Worm (Caenorhabditis elegans) whole organism, L3 larva: Measurements from ENCODE around the gene F59B1.2.
A peak's percentile ranks its signal among the peaks of the same experiment; 100 is the strongest.

Experiments
- R02D3.7 ChIP-seq: fragments of 150-350 bp; optimal IDR thresholded peaks from 2 replicates; lab custom pipeline; 2014; ENCODE audit warnings: missing biosample characterization, missing genetic modification characterization
- ZK546.5 ChIP-seq: sonication (generic microtip); optimal IDR thresholded peaks from 2 replicates; lab custom pipeline; 2017; ENCODE audit warnings: missing biosample characterization, missing genetic modification characterization
- aly-2 ChIP-seq: fragments of 150-350 bp; optimal IDR thresholded peaks from 2 replicates; lab custom pipeline; 2014; ENCODE audit warnings: missing biosample characterization, missing genetic modification characterization
- ama-1 ChIP-seq: fragments of 150-350 bp; optimal IDR thresholded peaks from 2 replicates; lab custom pipeline; 2018
- ceh-16 ChIP-seq: sonication (generic microtip); optimal IDR thresholded peaks from 2 replicates; lab custom pipeline; 2017; ENCODE audit warnings: missing biosample characterization, missing genetic modification characterization
- ceh-28 ChIP-seq: fragments of 150-350 bp; optimal IDR thresholded peaks from 2 replicates; lab custom pipeline; 2014; ENCODE audit warnings: missing biosample characterization, missing genetic modification reagents, missing genetic modification characterization
- ceh-82 ChIP-seq: fragments of 150-350 bp; optimal IDR thresholded peaks from 2 replicates; lab custom pipeline; 2014; ENCODE audit warnings: missing biosample characterization, missing genetic modification characterization
- ceh-9 ChIP-seq: sonication (generic microtip); optimal IDR thresholded peaks from 2 replicates; lab custom pipeline; 2018; ENCODE audit warnings: missing biosample characterization, missing genetic modification characterization
- daf-12 ChIP-seq: fragments of 150-350 bp; optimal IDR thresholded peaks from 2 replicates; lab custom pipeline; 2014; ENCODE audit warnings: missing biosample characterization, missing genetic modification reagents, missing genetic modification characterization
- egl-27 ChIP-seq: sonication (generic microtip); optimal IDR thresholded peaks from 4 replicates; lab custom pipeline; 2017; ENCODE audit warnings: missing biosample characterization, missing genetic modification reagents, missing genetic modification characterization
- elt-1 ChIP-seq: fragments of 150-350 bp; optimal IDR thresholded peaks from 2 replicates; lab custom pipeline; 2014; ENCODE audit warnings: missing biosample characterization, missing genetic modification characterization
- elt-3 ChIP-seq, 3 experiments: fragments of 150-350 bp in 1 of 3; sonication (generic microtip) in 2 of 3; optimal IDR thresholded peaks; 2 replicates in 2 of 3; 4 replicates in 1 of 3; lab custom pipeline; 2014 to 2017; ENCODE audit warnings: missing biosample characterization in 3 of 3, missing genetic modification characterization in 3 of 3
- fkh-2 ChIP-seq: fragments of 150-350 bp; optimal IDR thresholded peaks from 2 replicates; lab custom pipeline; 2014; ENCODE audit warnings: missing biosample characterization, missing genetic modification reagents, missing genetic modification characterization
- fos-1 ChIP-seq: fragments of 150-350 bp; optimal IDR thresholded peaks from 2 replicates; lab custom pipeline; 2014; ENCODE audit warnings: missing biosample characterization, missing genetic modification characterization
- lin-39 ChIP-seq: fragments of 150-350 bp; optimal IDR thresholded peaks from 2 replicates; lab custom pipeline; 2018; ENCODE audit warnings: missing biosample characterization, missing genetic modification reagents, missing genetic modification characterization
- lsy-12 ChIP-seq: sonication (generic microtip); optimal IDR thresholded peaks from 2 replicates; lab custom pipeline; 2016; ENCODE audit warnings: mild to moderate bottlenecking, missing genetic modification characterization, missing compliant biosample characterization
- mdl-1 ChIP-seq: fragments of 150-350 bp; optimal IDR thresholded peaks from 2 replicates; lab custom pipeline; 2014; ENCODE audit warnings: missing biosample characterization, missing genetic modification characterization
- nhr-12 ChIP-seq: fragments of 150-350 bp; optimal IDR thresholded peaks from 2 replicates; lab custom pipeline; 2014; ENCODE audit warnings: missing biosample characterization, missing genetic modification characterization
- nhr-23 ChIP-seq: fragments of 150-350 bp; optimal IDR thresholded peaks from 2 replicates; lab custom pipeline; 2014; ENCODE audit warnings: missing biosample characterization, missing genetic modification reagents, missing genetic modification characterization
- nhr-237 ChIP-seq: fragments of 150-350 bp; optimal IDR thresholded peaks from 2 replicates; lab custom pipeline; 2014; ENCODE audit warnings: missing biosample characterization, missing genetic modification characterization
- nhr-25 ChIP-seq: sonication (generic microtip); optimal IDR thresholded peaks from 2 replicates; lab custom pipeline; 2017; ENCODE audit warnings: missing biosample characterization, missing genetic modification characterization
- nhr-28 ChIP-seq: fragments of 150-350 bp; optimal IDR thresholded peaks from 2 replicates; lab custom pipeline; 2014; ENCODE audit warnings: missing biosample characterization, missing genetic modification characterization
- nhr-43 ChIP-seq: sonication (generic microtip); optimal IDR thresholded peaks from 2 replicates; lab custom pipeline; 2016; ENCODE audit warnings: mild to moderate bottlenecking, missing genetic modification characterization, missing compliant biosample characterization; ENCODE audit not compliant: poor library complexity, severe bottlenecking
- nhr-76 ChIP-seq: fragments of 150-350 bp; sonication (generic microtip); optimal IDR thresholded peaks from 5 replicates; lab custom pipeline; 2014; ENCODE audit warnings: missing biosample characterization, missing genetic modification characterization
- nhr-77 ChIP-seq: fragments of 150-350 bp; optimal IDR thresholded peaks from 2 replicates; lab custom pipeline; 2014; ENCODE audit warnings: missing biosample characterization, missing genetic modification characterization
- pha-4 ChIP-seq: fragments of 150-350 bp; optimal IDR thresholded peaks from 2 replicates; lab custom pipeline; 2014; ENCODE audit warnings: missing biosample characterization, missing genetic modification reagents, missing genetic modification characterization
- pqm-1 ChIP-seq: fragments of 150-350 bp; optimal IDR thresholded peaks from 2 replicates; lab custom pipeline; 2017; ENCODE audit warnings: missing biosample characterization, missing genetic modification characterization, inconsistent platforms
- sea-2 ChIP-seq: fragments of 150-350 bp; sonication (generic microtip); optimal IDR thresholded peaks from 4 replicates; lab custom pipeline; 2014; ENCODE audit warnings: missing biosample characterization, missing genetic modification reagents, missing genetic modification characterization
- skn-1 ChIP-seq: fragments of 150-350 bp; optimal IDR thresholded peaks from 2 replicates; lab custom pipeline; 2014; ENCODE audit warnings: missing biosample characterization, missing genetic modification characterization
- snpc-4 ChIP-seq: fragments of 150-350 bp; optimal IDR thresholded peaks from 2 replicates; lab custom pipeline; 2014; ENCODE audit warnings: missing biosample characterization, missing genetic modification characterization
- unc-39 ChIP-seq: sonication (generic microtip); optimal IDR thresholded peaks from 4 replicates; lab custom pipeline; 2017; ENCODE audit warnings: missing biosample characterization, missing genetic modification characterization
- unc-62 ChIP-seq: fragments of 150-350 bp; sonication (generic microtip); optimal IDR thresholded peaks from 4 replicates; lab custom pipeline; 2014; ENCODE audit warnings: missing biosample characterization, missing genetic modification reagents, missing genetic modification characterization
- zag-1 ChIP-seq: fragments of 150-350 bp; optimal IDR thresholded peaks from 2 replicates; lab custom pipeline; 2014; ENCODE audit warnings: missing biosample characterization, missing genetic modification characterization
- ztf-4 ChIP-seq: fragments of 150-350 bp; optimal IDR thresholded peaks from 2 replicates; lab custom pipeline; 2014; ENCODE audit warnings: missing biosample characterization, missing genetic modification characterization

F59B1.2 gene

DNA sequence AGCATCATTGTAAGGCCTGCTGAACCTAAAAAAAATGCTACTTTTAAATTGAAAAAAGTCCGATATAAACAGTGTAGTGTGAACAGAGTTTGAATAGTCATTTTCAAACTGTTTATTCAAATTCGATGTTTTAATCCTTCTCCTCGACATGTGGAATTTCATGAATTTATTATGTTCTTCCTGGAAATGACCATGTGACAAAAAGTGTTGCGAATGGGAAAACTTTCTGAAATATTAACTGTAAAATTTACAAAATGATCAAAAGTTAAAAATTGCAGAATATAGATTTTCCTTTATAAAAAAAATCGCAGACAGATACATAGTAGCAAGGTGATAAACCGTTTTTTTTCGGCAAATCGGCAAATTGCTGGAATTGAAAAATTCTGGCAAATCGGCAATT is 27.8 kb upstream of the F59B1.2 start, which contains the start of gene T22F3.8:
Gene T22F3.8 (minus strand): TSS at position 101 of the 400 bp plus-strand sequence.
- TF ChIP-seq ceh-9 (tag; lab: Kevin White, UChicago) = no peak
- TF ChIP-seq nhr-76 (tag; lab: Kevin White, UChicago) = no peak
- TF ChIP-seq nhr-12 (tag; lab: Kevin White, UChicago) = no peak

DNA sequence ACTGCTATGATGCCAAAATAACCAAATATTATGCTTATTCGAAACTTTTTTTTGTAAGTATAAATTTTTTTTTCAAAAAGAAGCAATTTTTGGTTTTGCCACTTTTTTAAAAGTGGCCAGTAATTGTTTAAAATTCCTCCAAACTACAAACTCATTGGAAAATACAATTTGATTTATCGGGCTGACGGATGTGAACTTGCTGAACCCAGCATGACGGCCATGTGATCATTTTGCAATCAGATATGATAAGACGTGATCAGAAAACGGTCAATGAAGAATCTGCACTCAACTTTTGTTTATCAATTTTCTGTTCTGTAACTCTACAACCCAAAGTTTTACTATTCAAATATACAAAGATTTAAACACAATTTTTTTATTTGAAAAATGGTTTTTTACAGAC is 26.8 kb upstream of the F59B1.2 start:
- TF ChIP-seq fkh-2 (tag; lab: Kevin White, UChicago) (no peak), nhr-25 (tag; lab: Kevin White, UChicago) (no peak), mdl-1 (tag; lab: Kevin White, UChicago) (no peak), nhr-76 (tag; lab: Kevin White, UChicago) (no peak), unc-39 (no peak), snpc-4 (tag; lab: Kevin White, UChicago) (no peak), nhr-12 (tag; lab: Kevin White, UChicago) (no peak), ztf-4 (no peak), nhr-237 (tag; lab: Kevin White, UChicago) (no peak), nhr-77 (no peak), lin-39 (tag; lab: Kevin White, UChicago) (no peak), fos-1 (tag; lab: Kevin White, UChicago) (no peak), ZK546.5 (tag; lab: Kevin White, UChicago) (no peak), elt-3 (tag; optimal IDR thresholded peaks at IDR 0.05; lab: Kevin White, UChicago) (no peak)
- TF ChIP-seq, all 47 proteins: peak for 0

DNA sequence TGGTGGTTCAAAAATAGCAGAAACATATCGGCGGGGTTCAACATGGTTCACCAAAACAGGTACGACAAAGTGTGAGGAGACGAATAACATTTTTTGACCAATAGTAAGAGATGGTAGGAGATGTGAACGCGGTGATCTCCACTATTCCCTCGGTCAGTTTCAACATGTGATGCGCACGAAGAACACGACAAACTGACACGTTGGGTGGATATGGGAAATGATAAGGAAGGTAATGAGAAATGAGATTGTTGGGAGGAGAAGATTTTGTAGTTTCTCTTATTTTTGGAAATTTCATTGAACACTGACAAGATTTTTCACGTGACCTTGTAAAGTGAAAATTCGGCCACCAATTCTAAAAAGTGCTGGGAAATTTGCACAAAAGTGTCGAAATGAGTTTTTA is 22.4 kb upstream of the F59B1.2 start:
- TF ChIP-seq nhr-23 (tag; lab: Kevin White, UChicago) (peak; percentile 26), ztf-4 (no peak), skn-1 (tag; lab: Kevin White, UChicago) (no peak), nhr-43 (peak; percentile 47)

DNA sequence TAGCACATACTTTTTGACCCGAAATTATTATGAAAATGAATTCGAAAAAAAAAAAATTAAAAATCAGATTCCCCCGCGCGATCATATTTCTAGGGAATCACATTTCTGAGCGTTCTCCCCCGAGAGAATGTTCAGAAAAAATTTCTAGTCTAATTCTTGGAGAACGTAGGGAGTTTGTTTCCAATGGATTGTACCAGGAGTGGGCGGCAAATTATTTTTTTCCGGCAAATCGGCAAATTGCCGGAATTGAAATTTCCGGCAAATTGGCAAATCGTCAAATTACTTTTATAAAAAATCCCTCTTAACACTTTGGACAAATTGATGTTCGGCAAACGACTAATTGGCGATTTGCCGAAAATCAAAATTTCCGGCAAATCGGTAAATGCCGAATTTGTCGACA is 21.5 kb upstream of the F59B1.2 start, which contains the start of gene T22F3.10:
Gene T22F3.10 (minus strand): TSS at position 101 of the 400 bp plus-strand sequence.
- no peak for TF ChIP-seq R02D3.7 (tag; lab: Kevin White, UChicago)
- TF ChIP-seq ceh-16 (tag; lab: Kevin White, UChicago) = no peak
- no peak for TF ChIP-seq zag-1 (tag; lab: Kevin White, UChicago)
- no peak for TF ChIP-seq ama-1
- TF ChIP-seq unc-62 = no peak
- TF ChIP-seq ztf-4 = no peak
- TF ChIP-seq nhr-77 = no peak
- no peak for TF ChIP-seq pqm-1
- TF ChIP-seq lin-39 (tag; lab: Kevin White, UChicago) = no peak
- no peak for TF ChIP-seq nhr-23 (tag; lab: Kevin White, UChicago)
- no peak for TF ChIP-seq lsy-12 (tag; lab: Kevin White, UChicago)
- no peak for TF ChIP-seq nhr-25 (tag; lab: Kevin White, UChicago)

DNA sequence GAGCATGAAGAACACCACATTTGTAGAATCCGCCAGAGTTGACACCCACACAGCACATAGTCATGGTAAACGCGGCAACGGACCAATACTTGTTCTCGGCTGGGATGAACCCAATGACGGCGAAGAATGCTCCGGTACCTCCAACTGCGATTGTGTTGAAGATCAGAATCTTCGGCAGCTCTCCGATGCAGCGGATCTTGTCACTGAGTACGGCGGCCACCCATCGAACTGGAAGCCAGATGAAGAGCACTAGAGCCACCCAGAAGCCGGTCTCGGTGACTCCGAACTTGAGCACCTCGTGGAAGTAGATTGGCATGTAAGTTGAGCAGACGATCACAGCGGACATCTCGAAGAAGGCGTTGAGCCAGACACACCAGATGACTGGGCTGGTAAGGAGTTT is 20.1 kb upstream of the F59B1.2 start:
- no peak for TF ChIP-seq egl-27 (tag; lab: Kevin White, UChicago)
- no peak for TF ChIP-seq nhr-237 (tag; lab: Kevin White, UChicago)
- no peak for TF ChIP-seq ceh-28 (tag; lab: Kevin White, UChicago)
- no peak for TF ChIP-seq skn-1 (tag; lab: Kevin White, UChicago)
- TF ChIP-seq ZK546.5 (tag; lab: Kevin White, UChicago) = no peak
- no peak for TF ChIP-seq nhr-28 (tag; lab: Kevin White, UChicago)
- TF ChIP-seq ceh-82 (tag; lab: Kevin White, UChicago) = no peak
- no peak for TF ChIP-seq ceh-9 (tag; lab: Kevin White, UChicago)
- TF ChIP-seq aly-2 (tag; lab: Kevin White, UChicago) = no peak
- TF ChIP-seq unc-62 = no peak

DNA sequence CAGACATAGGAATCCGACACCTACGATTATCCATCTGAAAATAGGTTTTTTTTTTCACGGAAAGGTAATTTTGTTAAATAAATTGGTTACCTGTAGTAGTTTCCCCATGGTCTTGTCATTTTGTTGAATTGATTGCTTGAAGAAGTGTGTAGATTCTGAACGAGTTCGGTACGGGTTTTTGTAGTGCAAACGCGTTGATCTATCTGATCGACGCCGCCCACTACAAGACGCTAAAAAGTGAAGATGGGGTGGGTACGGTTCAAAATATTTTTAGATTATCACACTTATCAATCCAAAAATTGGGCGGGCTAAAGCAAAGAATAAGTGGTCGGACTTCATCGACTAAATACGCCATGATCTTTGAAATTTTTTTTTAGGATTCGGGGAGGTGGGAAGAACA is 18.7 kb upstream of the F59B1.2 start, which contains the start of gene T22F3.11:
Gene T22F3.11 (minus strand): TSS at position 157 of the 400 bp plus-strand sequence.
- TF ChIP-seq daf-12 (no peak), sea-2 (GFP tag; lab: Kevin White, UChicago) (no peak), ceh-9 (tag; lab: Kevin White, UChicago) (no peak), elt-3 (tag; optimal IDR thresholded peaks at IDR 0.05; lab: Kevin White, UChicago) (no peak), R02D3.7 (tag; lab: Kevin White, UChicago) (no peak), pha-4 (tag; lab: Kevin White, UChicago) (no peak), nhr-76 (tag; lab: Kevin White, UChicago) (no peak), pqm-1 (no peak), elt-1 (tag; lab: Kevin White, UChicago) (no peak), skn-1 (tag; lab: Kevin White, UChicago) (no peak), fkh-2 (tag; lab: Kevin White, UChicago) (no peak), ceh-16 (tag; lab: Kevin White, UChicago) (no peak), nhr-23 (tag; lab: Kevin White, UChicago) (no peak), ceh-28 (tag; lab: Kevin White, UChicago) (no peak)
